Worm (Caenorhabditis elegans) whole organism, young adult: Measurements from ENCODE around the gene snpc-1.3.

Experiments used
- Y79H2A.3 ChIP-seq: fragments of 200-800 bp; sonication (Bioruptor generic); conservative IDR thresholded peaks from 2 replicates; pipeline ENCODE4 v1.3.6; 2022; ENCODE audit warnings: missing genetic modification reagents, missing genetic modification characterization, missing compliant biosample characterization
- akir-1 ChIP-seq: fragments of 200-800 bp; sonication (Bioruptor generic); optimal IDR thresholded peaks from 2 replicates; lab custom pipeline; 2018; ENCODE audit warnings: mild to moderate bottlenecking, missing genetic modification characterization, moderate library complexity, missing compliant biosample characterization

DNA sequence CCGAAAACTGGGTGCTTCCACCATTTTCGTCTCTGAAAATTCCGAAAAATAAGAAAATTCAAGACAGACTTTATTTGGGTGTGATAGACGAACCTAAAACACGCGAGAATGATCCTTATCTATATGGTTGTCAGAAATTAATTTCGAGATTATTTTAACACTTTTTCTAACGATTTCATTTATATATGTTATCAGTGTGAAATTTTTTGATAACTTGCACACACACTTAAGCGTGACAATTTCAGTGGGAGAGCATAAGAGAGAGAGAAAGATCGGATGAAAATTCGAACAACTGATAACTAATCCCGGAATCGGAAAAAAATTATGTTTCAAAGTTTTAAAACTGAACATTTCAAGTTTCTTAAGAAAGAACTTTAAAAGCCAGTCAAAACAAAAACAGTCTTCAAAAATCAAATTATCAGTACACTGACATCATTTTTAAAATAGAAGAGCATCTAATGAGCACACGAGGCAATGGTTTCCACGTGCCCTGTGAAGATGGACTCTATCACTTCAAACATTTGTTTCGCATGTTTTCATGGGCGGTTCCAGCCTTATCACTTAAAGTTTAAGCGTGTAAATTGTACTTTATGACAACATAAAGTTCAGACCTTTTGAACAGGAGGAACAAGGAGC is 45.9 kb downstream of the snpc-1.3 start, which contains the start of gene C35A11.4:
- TF ChIP-seq Y79H2A.3 (GFP tag; lab: Robert Waterston, UW) (no peak), akir-1 (no peak)
